Worm (Caenorhabditis elegans): ENCODE data around the gene cutl-3.

The cutl-3 gene

ce11 chrX:15040552-15041080 lies 41.6 kb upstream of the cutl-3 start, which contains the start of gene C18B12.4 (continued):
- no peak for TF ChIP-seq nhr-77 (tag; optimal IDR thresholded peaks at IDR 0.05)
- TF ChIP-seq lsy-12 (tag; optimal IDR thresholded peaks at IDR 0.05) = peak; percentile 84
- TF ChIP-seq fkh-2 (tag; optimal IDR thresholded peaks at IDR 0.05) = no peak
- TF ChIP-seq fos-1 (tag; optimal IDR thresholded peaks at IDR 0.05) = peak; percentile 41
- peak; percentile 90 for TF ChIP-seq nhr-25 (tag; optimal IDR thresholded peaks at IDR 0.05)
- TF ChIP-seq hmg-11 (tag; optimal IDR thresholded peaks at IDR 0.05) = peak; percentile 72
- peak; percentile 67 for TF ChIP-seq ama-1 (optimal IDR thresholded peaks at IDR 0.05)
- TF ChIP-seq elt-1 (tag; optimal IDR thresholded peaks at IDR 0.05) = peak; percentile 74

- TF ChIP-seq hmg-11 (tag; optimal IDR thresholded peaks at IDR 0.05) = no peak
- TF ChIP-seq aly-2 (tag; optimal IDR thresholded peaks at IDR 0.05) = no peak
- TF ChIP-seq skn-1 (tag; optimal IDR thresholded peaks at IDR 0.05) = no peak
- TF ChIP-seq nhr-237 (tag; optimal IDR thresholded peaks at IDR 0.05) = no peak
- TF ChIP-seq lin-15B (tag; optimal IDR thresholded peaks at IDR 0.05) = no peak
- TF ChIP-seq eor-1 (tag; optimal IDR thresholded peaks at IDR 0.05) = no peak
Measured at ce11 chrX:15039696-15040212, 40.8 kb upstream of the cutl-3 start.

- TF ChIP-seq ama-1 (optimal IDR thresholded peaks at IDR 0.05) (peak; percentile 62), daf-12 (tag; optimal IDR thresholded peaks at IDR 0.05) (no peak), tbx-2 (tag; optimal IDR thresholded peaks at IDR 0.05) (no peak), egl-27 (tag; optimal IDR thresholded peaks at IDR 0.05) (no peak), zag-1 (tag; optimal IDR thresholded peaks at IDR 0.05) (no peak)
Measured at ce11 chrX:15039029-15039695, 40.2 kb upstream of the cutl-3 start.

ce11 chrX:15036287-15036686 lies 37.3 kb upstream of the cutl-3 start:
- no peak for TF ChIP-seq fos-1 (tag; optimal IDR thresholded peaks at IDR 0.05)
- TF ChIP-seq lin-39 (tag; optimal IDR thresholded peaks at IDR 0.05) = no peak
- TF ChIP-seq nhr-67 (tag; optimal IDR thresholded peaks at IDR 0.05) = no peak
- no peak for TF ChIP-seq nhr-25 (tag; optimal IDR thresholded peaks at IDR 0.05)
- peak; percentile 18 for TF ChIP-seq ama-1 (optimal IDR thresholded peaks at IDR 0.05)
- TF ChIP-seq fkh-10 (GFP tag; optimal IDR thresholded peaks at IDR 0.05) = no peak
- TF ChIP-seq egl-5 (tag; optimal IDR thresholded peaks at IDR 0.05) = no peak
- TF ChIP-seq elt-3 (tag; optimal IDR thresholded peaks at IDR 0.05) = no peak
- TF ChIP-seq lin-15B (tag; optimal IDR thresholded peaks at IDR 0.05) = no peak
- no peak for TF ChIP-seq sea-2 (GFP tag; optimal IDR thresholded peaks at IDR 0.05)
- peak; percentile 13 for TF ChIP-seq nhr-43 (tag; optimal IDR thresholded peaks at IDR 0.05; ENCODE audit: poor library complexity, severe bottlenecking)
- no peak for TF ChIP-seq nhr-23 (tag; optimal IDR thresholded peaks at IDR 0.05)
- TF ChIP-seq nhr-76 (tag; optimal IDR thresholded peaks at IDR 0.05) = no peak
- no peak for TF ChIP-seq mml-1 (tag; optimal IDR thresholded peaks at IDR 0.05)

ce11 chrX:15035748-15036147 lies 36.7 kb upstream of the cutl-3 start:
- TF ChIP-seq aly-2 (tag; optimal IDR thresholded peaks at IDR 0.05) (no peak), nfya-1 (tag; optimal IDR thresholded peaks at IDR 0.05; ENCODE audit: insufficient read depth) (no peak), lsy-12 (tag; optimal IDR thresholded peaks at IDR 0.05) (no peak), tbx-2 (tag; optimal IDR thresholded peaks at IDR 0.05) (no peak), nhr-43 (tag; optimal IDR thresholded peaks at IDR 0.05; ENCODE audit: poor library complexity, severe bottlenecking) (no peak), nhr-11 (tag; optimal IDR thresholded peaks at IDR 0.05) (no peak), ceh-82 (tag; optimal IDR thresholded peaks at IDR 0.05) (no peak), snpc-4 (tag; optimal IDR thresholded peaks at IDR 0.05) (no peak), eor-1 (tag; optimal IDR thresholded peaks at IDR 0.05) (no peak), ZK546.5 (tag; optimal IDR thresholded peaks at IDR 0.05) (no peak), sea-2 (GFP tag; optimal IDR thresholded peaks at IDR 0.05) (no peak), jun-1 (tag; optimal IDR thresholded peaks at IDR 0.05) (no peak), ceh-9 (tag; optimal IDR thresholded peaks at IDR 0.05) (no peak), ztf-4 (tag; optimal IDR thresholded peaks at IDR 0.05) (no peak), nhr-77 (tag; optimal IDR thresholded peaks at IDR 0.05) (no peak)

All from whole organism, L3 larva.